Worm (Caenorhabditis elegans): ENCODE data around the gene idpp-11.
A peak's percentile ranks its signal among the peaks of the same experiment; 100 is the strongest.

The idpp-11 gene

ce11 chrX:7794306-7794743 is 48.0 kb upstream of the idpp-11 start (continued):
- TF ChIP-seq ceh-28 (tag; optimal IDR thresholded peaks at IDR 0.05) (no peak), nhr-237 (tag; optimal IDR thresholded peaks at IDR 0.05) (no peak), ceh-16 (tag; optimal IDR thresholded peaks at IDR 0.05) (no peak)

ce11 chrX:7798248-7799020 is 43.9 kb upstream of the idpp-11 start, which contains the start of gene adm-4:
Gene adm-4, minus strand, starts transcription at chrX:7798298.
- no peak for TF ChIP-seq ztf-11 (tag; optimal IDR thresholded peaks at IDR 0.05)
- no peak for TF ChIP-seq eor-1 (tag; optimal IDR thresholded peaks at IDR 0.05)
- TF ChIP-seq hmg-11 (tag; optimal IDR thresholded peaks at IDR 0.05), result peak; percentile 28
- TF ChIP-seq nhr-25 (tag; optimal IDR thresholded peaks at IDR 0.05), result peak; percentile 2
- no peak for TF ChIP-seq ceh-9 (tag; optimal IDR thresholded peaks at IDR 0.05)
- TF ChIP-seq nhr-12 (tag; optimal IDR thresholded peaks at IDR 0.05), result no peak
- peak; percentile 18 for TF ChIP-seq lin-15B (tag; optimal IDR thresholded peaks at IDR 0.05)
- TF ChIP-seq R02D3.7 (tag; optimal IDR thresholded peaks at IDR 0.05), result no peak
- peak; percentile 53 for TF ChIP-seq pha-4 (tag; optimal IDR thresholded peaks at IDR 0.05)
- TF ChIP-seq egl-5 (tag; optimal IDR thresholded peaks at IDR 0.05), result no peak
- peak; percentile 14 for TF ChIP-seq nhr-43 (tag; optimal IDR thresholded peaks at IDR 0.05; ENCODE audit: poor library complexity, severe bottlenecking)
- TF ChIP-seq nhr-28 (tag; optimal IDR thresholded peaks at IDR 0.05), result no peak
- no peak for TF ChIP-seq egl-27 (tag; optimal IDR thresholded peaks at IDR 0.05)
- peak; percentile 48 for TF ChIP-seq nhr-23 (tag; optimal IDR thresholded peaks at IDR 0.05)
- TF ChIP-seq tbx-2 (tag; optimal IDR thresholded peaks at IDR 0.05), result no peak
- TF ChIP-seq aly-2 (tag; optimal IDR thresholded peaks at IDR 0.05), result no peak
- no peak for TF ChIP-seq zag-1 (tag; optimal IDR thresholded peaks at IDR 0.05)
- TF ChIP-seq ceh-16 (tag; optimal IDR thresholded peaks at IDR 0.05), result no peak
- TF ChIP-seq nfya-1 (tag; optimal IDR thresholded peaks at IDR 0.05; ENCODE audit: insufficient read depth), result peak; percentile 48
- TF ChIP-seq elt-2 (tag; optimal IDR thresholded peaks at IDR 0.05), result peak; percentile 29
- TF ChIP-seq skn-1 (tag; optimal IDR thresholded peaks at IDR 0.05), result no peak
- no peak for TF ChIP-seq nhr-11 (tag; optimal IDR thresholded peaks at IDR 0.05)

- peak; percentile 50 for TF ChIP-seq elt-2 (tag; optimal IDR thresholded peaks at IDR 0.05)
- TF ChIP-seq pha-4 (tag; optimal IDR thresholded peaks at IDR 0.05), result peak; percentile 11
- peak; percentile 43 for TF ChIP-seq pqm-1 (tag; optimal IDR thresholded peaks at IDR 0.05)
- TF ChIP-seq nhr-12 (tag; optimal IDR thresholded peaks at IDR 0.05), result no peak
These were observed 42.7 kb upstream of the idpp-11 start, which contains the start of gene gpx-7 for ce11 chrX:7799680-7800079. Gene gpx-7, minus strand, starts transcription at chrX:7799780.

ce11 chrX:7800370-7800769 is 42.0 kb upstream of the idpp-11 start:
- TF ChIP-seq unc-62 (GFP tag; optimal IDR thresholded peaks at IDR 0.05), result no peak
- no peak for TF ChIP-seq mdl-1 (tag; optimal IDR thresholded peaks at IDR 0.05)
- peak; percentile 1 for TF ChIP-seq elt-2 (tag; optimal IDR thresholded peaks at IDR 0.05)
- no peak for TF ChIP-seq sea-2 (GFP tag; optimal IDR thresholded peaks at IDR 0.05)

ce11 chrX:7808388-7808787 is 34.0 kb upstream of the idpp-11 start:
- peak; percentile 29 for TF ChIP-seq ama-1 (optimal IDR thresholded peaks at IDR 0.05)
- no peak for TF ChIP-seq jun-1 (tag; optimal IDR thresholded peaks at IDR 0.05)
- TF ChIP-seq fos-1 (tag; optimal IDR thresholded peaks at IDR 0.05), result no peak
- no peak for TF ChIP-seq lin-15B (tag; optimal IDR thresholded peaks at IDR 0.05)
- peak; percentile 17 for TF ChIP-seq pha-4 (tag; optimal IDR thresholded peaks at IDR 0.05)
- TF ChIP-seq unc-39 (tag; optimal IDR thresholded peaks at IDR 0.05), result no peak
- no peak for TF ChIP-seq mdl-1 (tag; optimal IDR thresholded peaks at IDR 0.05)
- TF ChIP-seq zag-1 (tag; optimal IDR thresholded peaks at IDR 0.05), result no peak
- no peak for TF ChIP-seq sea-2 (GFP tag; optimal IDR thresholded peaks at IDR 0.05)
- TF ChIP-seq ceh-28 (tag; optimal IDR thresholded peaks at IDR 0.05), result peak; percentile 66
- TF ChIP-seq unc-62 (GFP tag; optimal IDR thresholded peaks at IDR 0.05), result no peak
- no peak for TF ChIP-seq hmg-11 (tag; optimal IDR thresholded peaks at IDR 0.05)
- TF ChIP-seq R02D3.7 (tag; optimal IDR thresholded peaks at IDR 0.05), result no peak
- no peak for TF ChIP-seq nhr-237 (tag; optimal IDR thresholded peaks at IDR 0.05)
- TF ChIP-seq snpc-4 (tag; optimal IDR thresholded peaks at IDR 0.05), result no peak
- no peak for TF ChIP-seq nhr-43 (tag; optimal IDR thresholded peaks at IDR 0.05; ENCODE audit: poor library complexity, severe bottlenecking)
- TF ChIP-seq nhr-12 (tag; optimal IDR thresholded peaks at IDR 0.05), result no peak
- TF ChIP-seq aly-2 (tag; optimal IDR thresholded peaks at IDR 0.05), result no peak
- TF ChIP-seq nhr-25 (tag; optimal IDR thresholded peaks at IDR 0.05), result no peak
- TF ChIP-seq ceh-82 (tag; optimal IDR thresholded peaks at IDR 0.05), result no peak
- TF ChIP-seq egl-27 (tag; optimal IDR thresholded peaks at IDR 0.05), result no peak
- TF ChIP-seq nhr-67 (tag; optimal IDR thresholded peaks at IDR 0.05), result no peak
